Fruit fly (Drosophila melanogaster) Kc167 (cell line): ENCODE results near the gene Hs6st.

ENCODE experiments used
- Myc ChIP-seq: fragments of >200 bp; optimal IDR thresholded peaks from 2 replicates; lab custom pipeline; 2017; ENCODE audit warnings: missing external identifiers
- h ChIP-seq: fragments of >200 bp; optimal IDR thresholded peaks from 3 replicates; lab custom pipeline; 2018; ENCODE audit warnings: missing external identifiers
- insv ChIP-seq: fragments of >200 bp; optimal IDR thresholded peaks from 3 replicates; lab custom pipeline; 2018; ENCODE audit warnings: missing external identifiers
- ttk ChIP-seq: sonication (Bioruptor generic); optimal IDR thresholded peaks from 2 replicates; lab custom pipeline; 2017; ENCODE audit warnings: missing external identifiers

dm6 chr3R:20035887-20036286 lies 27.6 kb upstream of the Hs6st start, which contains the start of gene Regnase-1:
- no peak for TF ChIP-seq ttk (lab: Kevin White, UChicago)
- no peak for TF ChIP-seq Myc (lab: Kevin White, UChicago)
- no peak for TF ChIP-seq h (lab: Kevin White, UChicago)
- TF ChIP-seq insv (lab: Kevin White, UChicago): no peak
